Fruit fly (Drosophila melanogaster): ENCODE results near the gene tal-1A.

tal-1A gene

dm6 chr3R:13797269-13797677, 15.6 kb upstream of the tal-1A start (continued):
- TF ChIP-seq ro (GFP tag; IDR thresholded peaks at IDR 0.05) = no peak
- TF ChIP-seq insv (GFP tag; optimal IDR thresholded peaks at IDR 0.05) = no peak
- peak; percentile 37 for TF ChIP-seq CG1603 (tag; optimal IDR thresholded peaks at IDR 0.05)
- TF ChIP-seq CG6791 (GFP tag; IDR thresholded peaks at IDR 0.05; ENCODE audit: partially characterized antibody) = no peak
- no peak for TF ChIP-seq Bdp1 (GFP tag; optimal IDR thresholded peaks at IDR 0.05)
- TF ChIP-seq cad (GFP tag; optimal IDR thresholded peaks at IDR 0.05) = no peak
- TF ChIP-seq org-1 (GFP tag; optimal IDR thresholded peaks at IDR 0.05) = no peak
- TF ChIP-seq CG7963 (GFP tag; IDR thresholded peaks at IDR 0.05; ENCODE audit: partially characterized antibody) = no peak
- peak; percentile 3 for TF ChIP-seq CG30403 (GFP tag; optimal IDR thresholded peaks at IDR 0.05)
- 0 out of 2 replicates have a peak, but pooled peaks have one; percentile 12 for TF ChIP-seq Ptx1 (GFP tag; IDR thresholded peaks at IDR 0.05)
- TF ChIP-seq CG5245 (GFP tag; optimal IDR thresholded peaks at IDR 0.05) = no peak
- TF ChIP-seq gro (GFP tag; optimal IDR thresholded peaks at IDR 0.05) = no peak
- TF ChIP-seq Nf-YC (tag; optimal IDR thresholded peaks at IDR 0.05) = no peak
- no peak for TF ChIP-seq danr (GFP tag; IDR thresholded peaks at IDR 0.05)
- TF ChIP-seq Sox100B (GFP tag; optimal IDR thresholded peaks at IDR 0.05) = peak; percentile 2
- TF ChIP-seq sens (GFP tag) = peak; percentile 81
- no peak for TF ChIP-seq Sry-δ (GFP tag; optimal IDR thresholded peaks at IDR 0.05)
- TF ChIP-seq Ravus (GFP tag; IDR thresholded peaks at IDR 0.05) = no peak
- no peak for TF ChIP-seq Antp (GFP tag; optimal IDR thresholded peaks at IDR 0.05)
- TF ChIP-seq CG4404 (GFP tag; IDR thresholded peaks at IDR 0.05) = no peak
- no peak for TF ChIP-seq lov (optimal IDR thresholded peaks at IDR 0.05)
- no peak for TF ChIP-seq lov (GFP tag; IDR thresholded peaks at IDR 0.05)
- TF ChIP-seq esg (GFP tag; conservative IDR thresholded peaks at IDR 0.05) = 0 out of 2 replicates have a peak, but pooled peaks have one; percentile 15
- TF ChIP-seq zf30C (GFP tag; optimal IDR thresholded peaks at IDR 0.05) = peak; percentile 23
- TF ChIP-seq Blimp-1 (GFP tag; optimal IDR thresholded peaks at IDR 0.05) = peak; percentile 26
- no peak for TF ChIP-seq CG11695 (GFP tag; IDR thresholded peaks at IDR 0.05)
- TF ChIP-seq ci (GFP tag; IDR thresholded peaks at IDR 0.05) = peak; percentile 39; the same call in 1 of the 3 replicates
- TF ChIP-seq cato (GFP tag; optimal IDR thresholded peaks at IDR 0.05; ENCODE audit: borderline replicate concordance) = no peak
- peak; percentile 22 for TF ChIP-seq CG7556 (GFP tag; optimal IDR thresholded peaks at IDR 0.05)
- no peak for TF ChIP-seq bcd (GFP tag; optimal IDR thresholded peaks at IDR 0.05)
- no peak for TF ChIP-seq hb (GFP tag; IDR thresholded peaks at IDR 0.05; ENCODE audit: partially characterized antibody)
- peak; percentile 11 for TF ChIP-seq CG9437 (GFP tag; optimal IDR thresholded peaks at IDR 0.05)
- peak; percentile 65 for TF ChIP-seq Drgx (GFP tag; IDR thresholded peaks at IDR 0.05)

- TF ChIP-seq knrl (GFP tag; IDR thresholded peaks at IDR 0.05; ENCODE audit: partially characterized antibody) (peak; percentile 63), CG2129 (GFP tag; IDR thresholded peaks at IDR 0.05; ENCODE audit: partially characterized antibody) (peak; percentile 40; the same call in 1 of the 2 replicates), Ravus (GFP tag; IDR thresholded peaks at IDR 0.05) (no peak), Scr (GFP tag; IDR thresholded peaks at IDR 0.05; ENCODE audit: partially characterized antibody) (peak; percentile 71), bbx (GFP tag; IDR thresholded peaks at IDR 0.05; ENCODE audit: partially characterized antibody) (peak; percentile 82), CG1024 (GFP tag; IDR thresholded peaks at IDR 0.05) (no peak), aop (GFP tag; IDR thresholded peaks at IDR 0.05) (peak; percentile 43; the same call in 1 of the 2 replicates), inv (GFP tag; IDR thresholded peaks at IDR 0.05; ENCODE audit: partially characterized antibody) (peak; percentile 35; the same call in 1 of the 2 replicates), CG14860 (GFP tag; IDR thresholded peaks at IDR 0.05; ENCODE audit: partially characterized antibody) (peak; percentile 75), vnd (GFP tag; IDR thresholded peaks at IDR 0.05; ENCODE audit: partially characterized antibody) (peak; percentile 65), Dll (GFP tag; IDR thresholded peaks at IDR 0.05; ENCODE audit: partially characterized antibody) (peak; percentile 56; the same call in 2 of the 4 replicates), Bgb (GFP tag; IDR thresholded peaks at IDR 0.05; ENCODE audit: partially characterized antibody) (peak; percentile 67), ERR (GFP tag; optimal IDR thresholded peaks at IDR 0.05) (no peak), sens (GFP tag) (peak; percentile 45), amos (GFP tag; IDR thresholded peaks at IDR 0.05; ENCODE audit: partially characterized antibody) (peak; percentile 77; the same call in 1 of the 2 replicates), CG10267 (tag; optimal IDR thresholded peaks at IDR 0.05) (no peak), Tbp (GFP tag; optimal IDR thresholded peaks at IDR 0.05) (no peak), CG6791 (GFP tag; IDR thresholded peaks at IDR 0.05; ENCODE audit: partially characterized antibody) (peak; percentile 82), mld (GFP tag; IDR thresholded peaks at IDR 0.05; ENCODE audit: partially characterized antibody) (peak; percentile 71; the same call in 1 of the 3 replicates)
These were observed 15.0 kb upstream of the tal-1A start for dm6 chr3R:13797823-13798446.

Data from whole organism, embryonic.